Fruit fly (Drosophila melanogaster) whole organism, wandering third instar larva: ENCODE measurements around the gene AANATL7.

ENCODE experiments used
- CG32264 ChIP-seq: fragments of 200-800 bp; sonication (Bioruptor generic); optimal IDR thresholded peaks from 2 replicates; lab custom pipeline; 2016; ENCODE audit warnings: missing biosample characterization, missing genetic modification characterization
- CG9705 ChIP-seq: fragments of 200-800 bp; sonication (Bioruptor generic); optimal IDR thresholded peaks from 2 replicates; lab custom pipeline; 2018; ENCODE audit warnings: missing biosample characterization, mild to moderate bottlenecking, missing genetic modification characterization
- CrebA ChIP-seq: fragments of 200-800 bp; sonication (Bioruptor generic); optimal IDR thresholded peaks from 2 replicates; lab custom pipeline; 2016; ENCODE audit warnings: missing biosample characterization, mild to moderate bottlenecking, missing genetic modification characterization, borderline replicate concordance
- Dfd ChIP-seq: fragments of >200 bp; optimal IDR thresholded peaks from 2 replicates; lab custom pipeline; 2017; ENCODE audit warnings: missing biosample characterization, missing genetic modification characterization
- Dif ChIP-seq: fragments of 200-275, 200-300 bp; sonication (Bioruptor generic); optimal IDR thresholded peaks from 2 replicates; lab custom pipeline; 2018; ENCODE audit warnings: missing biosample characterization, missing genetic modification characterization; ENCODE audit not compliant: partially characterized antibody
- GATAd ChIP-seq: sonication (Bioruptor generic); optimal IDR thresholded peaks from 2 replicates; lab custom pipeline; 2016; ENCODE audit warnings: missing biosample characterization, missing genetic modification characterization
- HLH106 ChIP-seq: fragments of 200-800 bp; optimal IDR thresholded peaks from 3 replicates; lab custom pipeline; 2019; ENCODE audit warnings: missing biosample characterization, mild to moderate bottlenecking, missing genetic modification characterization, moderate library complexity
- Hnf4 ChIP-seq: fragments of 200-800 bp; sonication (Bioruptor generic); optimal IDR thresholded peaks from 2 replicates; lab custom pipeline; 2016; ENCODE audit warnings: missing biosample characterization, mild to moderate bottlenecking, missing genetic modification characterization
- Hr83 ChIP-seq: fragments of 200-300 bp; sonication (Bioruptor generic); optimal IDR thresholded peaks from 2 replicates; lab custom pipeline; 2016; ENCODE audit warnings: missing biosample characterization, mild to moderate bottlenecking, missing genetic modification characterization, moderate library complexity; ENCODE audit not compliant: poor library complexity, severe bottlenecking
- Jra ChIP-seq: sonication (Bioruptor generic); optimal IDR thresholded peaks from 2 replicates; lab custom pipeline; 2016; ENCODE audit warnings: missing biosample characterization, missing genetic modification characterization
- Mio ChIP-seq: sonication (Bioruptor generic); optimal IDR thresholded peaks from 2 replicates; lab custom pipeline; 2016; ENCODE audit warnings: missing biosample characterization, missing genetic modification characterization
- N ChIP-seq: fragments of >200 bp; optimal IDR thresholded peaks from 2 replicates; lab custom pipeline; 2018; ENCODE audit warnings: missing biosample characterization, missing external identifiers, missing genetic modification characterization
- Rel ChIP-seq, 2 experiments: fragments of 200-800 bp; sonication (Bioruptor generic) in 1 of 2; optimal IDR thresholded peaks; 2 replicates in 1 of 2; 3 replicates in 1 of 2; lab custom pipeline; 2016 to 2019; ENCODE audit warnings: mild to moderate bottlenecking in 2 of 2, missing biosample characterization in 2 of 2, missing genetic modification characterization in 2 of 2, moderate library complexity in 1 of 2
- Sp1 ChIP-seq: fragments of 200-800 bp; sonication (Bioruptor generic); optimal IDR thresholded peaks from 3 replicates; lab custom pipeline; 2019; ENCODE audit warnings: missing biosample characterization, mild to moderate bottlenecking, missing genetic modification characterization, moderate library complexity
- Vsx2 ChIP-seq: fragments of 200-300, 225-300 bp; sonication (Bioruptor generic); optimal IDR thresholded peaks from 2 replicates; lab custom pipeline; 2018; ENCODE audit warnings: missing biosample characterization, missing genetic modification characterization; ENCODE audit not compliant: partially characterized antibody
- br ChIP-seq: fragments of 200-800 bp; sonication (Bioruptor generic); optimal IDR thresholded peaks from 2 replicates; lab custom pipeline; 2016; ENCODE audit warnings: missing biosample characterization, missing genetic modification characterization
- dl ChIP-seq, 2 experiments: fragments of 175-275, 200-275 bp in 1 of 2; fragments of 200-275 bp in 1 of 2; sonication (Bioruptor generic); optimal IDR thresholded peaks; lab custom pipeline; 2018; ENCODE audit warnings: mild to moderate bottlenecking in 2 of 2, missing biosample characterization in 2 of 2, missing genetic modification characterization in 2 of 2, moderate library complexity in 2 of 2; ENCODE audit not compliant: partially characterized antibody in 2 of 2, insufficient read depth in 1 of 2
- dsf ChIP-seq: sonication (Bioruptor generic); optimal IDR thresholded peaks from 2 replicates; lab custom pipeline; 2016; ENCODE audit warnings: missing biosample characterization, missing genetic modification characterization, borderline replicate concordance
- ey ChIP-seq: fragments of 200-800 bp; sonication (Bioruptor generic); optimal IDR thresholded peaks from 2 replicates; lab custom pipeline; 2016; ENCODE audit warnings: missing biosample characterization, missing genetic modification characterization
- foxo ChIP-seq, 2 experiments: fragments of 200-800 bp; sonication (Bioruptor generic); optimal IDR thresholded peaks; 2 replicates in 1 of 2; 3 replicates in 1 of 2; lab custom pipeline; 2016 to 2017; ENCODE audit warnings: missing biosample characterization in 2 of 2, missing genetic modification characterization in 2 of 2
- fru ChIP-seq: fragments of 200-800 bp; sonication (Bioruptor generic); optimal IDR thresholded peaks from 3 replicates; lab custom pipeline; 2016; ENCODE audit warnings: missing biosample characterization, mild to moderate bottlenecking, missing genetic modification characterization
- h ChIP-seq: fragments of 200-800 bp; sonication (Bioruptor generic); optimal IDR thresholded peaks from 3 replicates; lab custom pipeline; 2016; ENCODE audit warnings: missing biosample characterization, mild to moderate bottlenecking, missing genetic modification characterization
- jim ChIP-seq: fragments of 175-275, 200-325 bp; sonication (Bioruptor generic); optimal IDR thresholded peaks from 2 replicates; lab custom pipeline; 2016; ENCODE audit warnings: missing biosample characterization, mild to moderate bottlenecking, missing genetic modification characterization
- lola ChIP-seq: fragments of >200 bp; optimal IDR thresholded peaks from 2 replicates; lab custom pipeline; 2017; ENCODE audit warnings: missing biosample characterization, missing genetic modification characterization
- pan ChIP-seq: fragments of >200 bp; optimal IDR thresholded peaks from 2 replicates; lab custom pipeline; 2017
- psq ChIP-seq: fragments of 200-800 bp; sonication (Bioruptor generic); optimal IDR thresholded peaks from 3 replicates; lab custom pipeline; 2017; ENCODE audit warnings: missing biosample characterization, mild to moderate bottlenecking, missing genetic modification characterization, moderate library complexity
- rgr ChIP-seq: fragments of 200-800 bp; sonication (Bioruptor generic); optimal IDR thresholded peaks from 3 replicates; lab custom pipeline; 2016; ENCODE audit warnings: missing biosample characterization, mild to moderate bottlenecking, missing genetic modification characterization
- sage ChIP-seq: fragments of 200-800 bp; sonication (Bioruptor generic); optimal IDR thresholded peaks from 2 replicates; lab custom pipeline; 2016; ENCODE audit warnings: missing biosample characterization, mild to moderate bottlenecking, missing genetic modification characterization
- tai ChIP-seq: sonication (Bioruptor generic); optimal IDR thresholded peaks from 2 replicates; lab custom pipeline; 2016; ENCODE audit warnings: missing biosample characterization, missing genetic modification characterization
- usp ChIP-seq: fragments of >200 bp; optimal IDR thresholded peaks from 2 replicates; lab custom pipeline; 2017; ENCODE audit warnings: missing biosample characterization, missing genetic modification characterization
- woc ChIP-seq: sonication (Bioruptor generic); optimal IDR thresholded peaks from 2 replicates; lab custom pipeline; 2016; ENCODE audit warnings: missing biosample characterization, mild to moderate bottlenecking, missing genetic modification characterization

Gene AANATL7

dm6 chrX:2537398-2537797 is 43.4 kb upstream of the AANATL7 start:
- TF ChIP-seq psq (GFP tag; lab: Kevin White, UChicago) (no peak), fru (GFP tag; lab: Kevin White, UChicago) (no peak), N (GFP tag; lab: Kevin White, UChicago) (no peak), jim (no peak), CG32264 (GFP tag; lab: Kevin White, UChicago) (no peak), tai (GFP tag; lab: Kevin White, UChicago) (no peak), GATAd (GFP tag; lab: Kevin White, UChicago) (no peak), Hnf4 (no peak), lola (GFP tag; lab: Kevin White, UChicago) (no peak), dl (GFP tag; optimal IDR thresholded peaks at IDR 0.05; lab: Kevin White, UChicago; ENCODE audit: insufficient read depth in 1 of 2, partially characterized antibody in 2 of 2) (no peak), Sp1 (GFP tag; lab: Kevin White, UChicago) (no peak), Jra (GFP tag; lab: Kevin White, UChicago) (no peak), CG9705 (GFP tag; lab: Kevin White, UChicago) (no peak), Mio (GFP tag; lab: Kevin White, UChicago) (no peak), Vsx2 (GFP tag; lab: Kevin White, UChicago) (no peak), CrebA (GFP tag; lab: Kevin White, UChicago) (no peak), br (GFP tag; lab: Kevin White, UChicago) (no peak)

- no peak for TF ChIP-seq Dif (GFP tag; lab: Kevin White, UChicago)
- TF ChIP-seq HLH106 (tag; lab: Kevin White, UChicago), result no peak
- TF ChIP-seq Vsx2 (GFP tag; lab: Kevin White, UChicago), result no peak
- no peak for TF ChIP-seq Jra (GFP tag; lab: Kevin White, UChicago)
- TF ChIP-seq Mio (GFP tag; lab: Kevin White, UChicago), result no peak
- TF ChIP-seq CG32264 (GFP tag; lab: Kevin White, UChicago), result no peak
- no peak for TF ChIP-seq rgr (GFP tag; lab: Kevin White, UChicago)
- no peak for TF ChIP-seq CrebA (GFP tag; lab: Kevin White, UChicago)
- no peak for TF ChIP-seq fru (GFP tag; lab: Kevin White, UChicago)
- no peak for TF ChIP-seq lola (GFP tag; lab: Kevin White, UChicago)
- TF ChIP-seq sage (GFP tag; lab: Kevin White, UChicago), result no peak
- no peak for TF ChIP-seq usp
- TF ChIP-seq pan (lab: Kevin White, UChicago), result no peak
- TF ChIP-seq Hr83 (GFP tag; lab: Kevin White, UChicago), result no peak
- TF ChIP-seq, all 38 proteins: peak for 0
Observed at dm6 chrX:2538387-2538786, 42.4 kb upstream of the AANATL7 start.

- TF ChIP-seq rgr (GFP tag; lab: Kevin White, UChicago), result no peak
- no peak for TF ChIP-seq usp
- no peak for TF ChIP-seq Hnf4
- TF ChIP-seq sage (GFP tag; lab: Kevin White, UChicago), result no peak
- no peak for TF ChIP-seq Rel (GFP tag; optimal IDR thresholded peaks at IDR 0.05; lab: Kevin White, UChicago)
- TF ChIP-seq Rel (tag; optimal IDR thresholded peaks at IDR 0.05; lab: Kevin White, UChicago), result no peak
- no peak for TF ChIP-seq Mio (GFP tag; lab: Kevin White, UChicago)
Observed at dm6 chrX:2539495-2539894, 41.3 kb upstream of the AANATL7 start.

- TF ChIP-seq ey (no peak), fru (GFP tag; lab: Kevin White, UChicago) (no peak), woc (GFP tag; lab: Kevin White, UChicago) (no peak), Hnf4 (no peak), Jra (GFP tag; lab: Kevin White, UChicago) (no peak), Rel (GFP tag; optimal IDR thresholded peaks at IDR 0.05; lab: Kevin White, UChicago) (no peak), Rel (tag; optimal IDR thresholded peaks at IDR 0.05; lab: Kevin White, UChicago) (no peak), Hr83 (GFP tag; lab: Kevin White, UChicago) (no peak), CG32264 (GFP tag; lab: Kevin White, UChicago) (no peak), N (GFP tag; lab: Kevin White, UChicago) (no peak), Dfd (GFP tag; lab: Kevin White, UChicago) (no peak), dsf (GFP tag; lab: Kevin White, UChicago) (no peak), GATAd (GFP tag; lab: Kevin White, UChicago) (no peak), pan (lab: Kevin White, UChicago) (no peak), CrebA (GFP tag; lab: Kevin White, UChicago) (no peak), h (GFP tag; lab: Kevin White, UChicago) (no peak), foxo (GFP tag; optimal IDR thresholded peaks at IDR 0.05; lab: Kevin White, UChicago) (no peak)
- TF ChIP-seq, all 38 proteins: peak for 0
Observed at dm6 chrX:2542500-2542899, 38.3 kb upstream of the AANATL7 start.
